Fruit fly (Drosophila melanogaster) whole organism, embryonic: ENCODE results near the gene CG7810.

Experiments
- Asciz ChIP-seq: fragments of 200-800 bp; sonication (Bioruptor generic); optimal IDR thresholded peaks from 2 replicates; lab custom pipeline; 2017; ENCODE audit warnings: missing biosample characterization, mild to moderate bottlenecking, missing genetic modification characterization, missing genetic modification reagents
- Atf-2 ChIP-seq: fragments of 200-800 bp; sonication (Bioruptor generic); optimal IDR thresholded peaks from 2 replicates; lab custom pipeline; 2016; ENCODE audit warnings: missing biosample characterization, missing genetic modification characterization
- BEAF-32 ChIP-seq: fragments of 200-800 bp; sonication (Bioruptor generic); optimal IDR thresholded peaks from 3 replicates; lab custom pipeline; 2017; ENCODE audit warnings: missing biosample characterization, missing genetic modification characterization, mild to moderate bottlenecking, moderate library complexity, missing genetic modification reagents
- CG10654 ChIP-seq: fragments of 200-800 bp; sonication (Bioruptor generic); optimal IDR thresholded peaks from 2 replicates; lab custom pipeline; 2016; ENCODE audit warnings: missing biosample characterization, missing genetic modification characterization
- CG12104 ChIP-seq: fragments of 200-800 bp; sonication (Bioruptor generic); optimal IDR thresholded peaks from 3 replicates; lab custom pipeline; 2016; ENCODE audit warnings: missing biosample characterization, missing genetic modification characterization
- CG12942 ChIP-seq: fragments of 200-800 bp; sonication (Bioruptor generic); optimal IDR thresholded peaks from 3 replicates; lab custom pipeline; 2016; ENCODE audit warnings: missing biosample characterization, missing genetic modification characterization
- CG13775 ChIP-seq: fragments of 200-800 bp; sonication (Bioruptor generic); optimal IDR thresholded peaks from 3 replicates; lab custom pipeline; 2017; ENCODE audit warnings: missing biosample characterization, mild to moderate bottlenecking, missing genetic modification characterization
- CG1529 ChIP-seq: fragments of 200-800 bp; sonication (Bioruptor generic); optimal IDR thresholded peaks from 3 replicates; lab custom pipeline; 2018; ENCODE audit warnings: missing biosample characterization, missing genetic modification characterization
- CG17802 ChIP-seq: fragments of 200-800 bp; sonication (Bioruptor generic); optimal IDR thresholded peaks from 2 replicates; lab custom pipeline; 2018; ENCODE audit warnings: missing biosample characterization, mild to moderate bottlenecking, missing genetic modification characterization, moderate library complexity
- CG17829 ChIP-seq: fragments of 200-800 bp; optimal IDR thresholded peaks from 2 replicates; lab custom pipeline; 2019; ENCODE audit warnings: missing biosample characterization, mild to moderate bottlenecking, missing genetic modification characterization, moderate library complexity
- CG18262 ChIP-seq: fragments of 200-800 bp; optimal IDR thresholded peaks from 3 replicates; lab custom pipeline; 2019; ENCODE audit warnings: missing biosample characterization, mild to moderate bottlenecking, missing genetic modification characterization, moderate library complexity
- CG18476 ChIP-seq: fragments of 200-800 bp; sonication (Bioruptor generic); optimal IDR thresholded peaks from 2 replicates; lab custom pipeline; 2016; ENCODE audit warnings: missing biosample characterization, mild to moderate bottlenecking, missing genetic modification characterization
- CG4617 ChIP-seq: fragments of 200-800 bp; sonication (Bioruptor generic); optimal IDR thresholded peaks from 3 replicates; lab custom pipeline; 2016; ENCODE audit warnings: missing biosample characterization, missing genetic modification characterization, borderline replicate concordance
- CG5180 ChIP-seq: fragments of 200-800 bp; sonication (Bioruptor generic); optimal IDR thresholded peaks from 3 replicates; lab custom pipeline; 2017; ENCODE audit warnings: missing biosample characterization, missing genetic modification characterization, mild to moderate bottlenecking, moderate library complexity, missing genetic modification reagents
- CG5245 ChIP-seq: fragments of 200-800 bp; sonication (Bioruptor generic); optimal IDR thresholded peaks from 3 replicates; lab custom pipeline; 2016; ENCODE audit warnings: missing biosample characterization, missing genetic modification characterization
- CG6765 ChIP-seq: fragments of 200-800 bp; sonication (Bioruptor generic); optimal IDR thresholded peaks from 3 replicates; lab custom pipeline; 2017; ENCODE audit warnings: missing biosample characterization, mild to moderate bottlenecking, missing genetic modification characterization
- CG6813 ChIP-seq: fragments of 200-800 bp; sonication (Bioruptor generic); optimal IDR thresholded peaks from 2 replicates; lab custom pipeline; 2017; ENCODE audit warnings: missing biosample characterization, missing genetic modification characterization, mild to moderate bottlenecking, moderate library complexity, missing genetic modification reagents
- CG8089 ChIP-seq: fragments of 200-800 bp; sonication (Bioruptor generic); optimal IDR thresholded peaks from 3 replicates; lab custom pipeline; 2016; ENCODE audit warnings: missing biosample characterization, missing genetic modification characterization
- Camta ChIP-seq: fragments of 200-800 bp; sonication (Bioruptor generic); optimal IDR thresholded peaks from 2 replicates; lab custom pipeline; 2016; ENCODE audit warnings: missing biosample characterization, missing genetic modification characterization
- Deaf1 ChIP-seq: fragments of 200-800 bp; optimal IDR thresholded peaks from 3 replicates; lab custom pipeline; 2019; ENCODE audit warnings: missing biosample characterization, mild to moderate bottlenecking, missing genetic modification characterization, moderate library complexity
- MESR4 ChIP-seq: fragments of 200-800 bp; sonication (Bioruptor generic); optimal IDR thresholded peaks from 2 replicates; lab custom pipeline; 2018; ENCODE audit warnings: missing biosample characterization, mild to moderate bottlenecking, missing genetic modification characterization, moderate library complexity
- Mad ChIP-seq: fragments of 200-800 bp; sonication (Bioruptor generic); optimal IDR thresholded peaks from 2 replicates; lab custom pipeline; 2016; ENCODE audit warnings: missing biosample characterization, missing genetic modification characterization
- Max ChIP-seq: fragments of 200-800 bp; sonication (Bioruptor generic); optimal IDR thresholded peaks from 2 replicates; lab custom pipeline; 2016; ENCODE audit warnings: missing biosample characterization, mild to moderate bottlenecking, missing genetic modification characterization
- Myb ChIP-seq: fragments of 200-800 bp; sonication (Bioruptor generic); optimal IDR thresholded peaks from 2 replicates; lab custom pipeline; 2016; ENCODE audit warnings: missing biosample characterization, missing genetic modification characterization
- Vsx1 ChIP-seq: fragments of 200-800 bp; sonication (Bioruptor generic); optimal IDR thresholded peaks from 2 replicates; lab custom pipeline; 2017; ENCODE audit warnings: missing biosample characterization, mild to moderate bottlenecking, missing genetic modification characterization, missing genetic modification reagents
- Xbp1 ChIP-seq: fragments of 200-800 bp; sonication (Bioruptor generic); optimal IDR thresholded peaks from 3 replicates; lab custom pipeline; 2016; ENCODE audit warnings: missing biosample characterization, mild to moderate bottlenecking, missing genetic modification characterization
- abd-A ChIP-seq: fragments of 200-800 bp; sonication (Bioruptor generic); optimal IDR thresholded peaks from 3 replicates; lab custom pipeline; 2019; ENCODE audit warnings: missing biosample characterization, mild to moderate bottlenecking, missing genetic modification characterization, moderate library complexity
- ase ChIP-seq: fragments of 200-800 bp; sonication (Bioruptor generic); IDR thresholded peaks from 3 replicates; pipeline ENCODE4 v1.3.6; 2022; ENCODE audit warnings: missing biosample characterization, missing genetic modification characterization
- ato ChIP-seq: fragments of 200-800 bp; sonication (Bioruptor generic); IDR thresholded peaks from 2 replicates; pipeline ENCODE4 v1.3.6; 2022; ENCODE audit warnings: missing biosample characterization, missing genetic modification characterization; ENCODE audit not compliant: partially characterized antibody
- chif ChIP-seq, 2 experiments: fragments of 200-800 bp; sonication (Bioruptor generic); optimal IDR thresholded peaks; 3 replicates each; lab custom pipeline; 2016; ENCODE audit warnings: missing biosample characterization in 2 of 2, missing genetic modification characterization in 2 of 2
- chinmo ChIP-seq: fragments of 200-800 bp; sonication (Bioruptor generic); IDR thresholded peaks from 4 replicates; pipeline ENCODE4 v1.3.6; 2022; ENCODE audit warnings: missing biosample characterization, missing genetic modification characterization; ENCODE audit not compliant: partially characterized antibody
- dati ChIP-seq: fragments of 200-800 bp; sonication (Bioruptor generic); IDR thresholded peaks from 2 replicates; pipeline ENCODE4 v1.3.6; 2022; ENCODE audit warnings: missing biosample characterization, missing genetic modification characterization
- disco-r ChIP-seq: fragments of 200-800 bp; sonication (Bioruptor generic); optimal IDR thresholded peaks from 2 replicates; lab custom pipeline; 2016; ENCODE audit warnings: missing biosample characterization, missing genetic modification characterization
- en ChIP-seq: fragments of 200-800 bp; sonication (Bioruptor generic); optimal IDR thresholded peaks from 2 replicates; lab custom pipeline; 2016; ENCODE audit warnings: missing biosample characterization, missing genetic modification characterization
- fru ChIP-seq: fragments of >200 bp; optimal IDR thresholded peaks from 2 replicates; lab custom pipeline; 2017
- h ChIP-seq: fragments of >200 bp; optimal IDR thresholded peaks from 2 replicates; lab custom pipeline; 2017
- nerfin-1 ChIP-seq: fragments of 200-800 bp; sonication (Bioruptor generic); optimal IDR thresholded peaks from 3 replicates; lab custom pipeline; 2019; ENCODE audit warnings: missing biosample characterization, mild to moderate bottlenecking, missing genetic modification characterization, moderate library complexity
- otp ChIP-seq: fragments of 200-800 bp; sonication (Bioruptor generic); IDR thresholded peaks from 3 replicates; pipeline ENCODE4, ENCODE4 v1.3.6; 2022; ENCODE audit warnings: missing biosample characterization, missing genetic modification characterization
- row ChIP-seq: fragments of 200-800 bp; sonication (Bioruptor generic); IDR thresholded peaks from 3 replicates; pipeline ENCODE4 v1.3.6; 2022; ENCODE audit warnings: missing biosample characterization, missing genetic modification characterization
- run ChIP-seq: fragments of 200-800 bp; sonication (Bioruptor generic); optimal IDR thresholded peaks from 3 replicates; lab custom pipeline; 2018; ENCODE audit warnings: missing biosample characterization, mild to moderate bottlenecking, missing genetic modification characterization
- sc ChIP-seq, 3 experiments: fragments of >200 bp in 2 of 3; fragments of 200-800 bp in 1 of 3; sonication (Bioruptor generic) in 1 of 3; optimal IDR thresholded peaks; 2 replicates in 2 of 3; 3 replicates in 1 of 3; lab custom pipeline; 2017; ENCODE audit warnings: mild to moderate bottlenecking in 1 of 3, missing biosample characterization in 1 of 3, missing genetic modification characterization in 1 of 3, missing genetic modification reagents in 1 of 3
- seq ChIP-seq: fragments of 200-800 bp; sonication (Bioruptor generic); IDR thresholded peaks from 2 replicates; pipeline ENCODE4 v1.3.6; 2022; ENCODE audit warnings: missing biosample characterization, missing genetic modification characterization
- sima ChIP-seq: fragments of 200-800 bp; sonication (Bioruptor generic); optimal IDR thresholded peaks from 2 replicates; lab custom pipeline; 2016; ENCODE audit warnings: missing biosample characterization, missing genetic modification characterization
- stc ChIP-seq: fragments of 200-800 bp; sonication (Bioruptor generic); IDR thresholded peaks from 2 replicates; pipeline ENCODE4 v1.3.6; 2022; ENCODE audit warnings: missing biosample characterization, missing genetic modification characterization
- tll ChIP-seq, 2 experiments: fragments of 200-800 bp in 1 of 2; fragments of >200 bp in 1 of 2; sonication (Bioruptor generic) in 1 of 2; optimal IDR thresholded peaks; 2 replicates each; lab custom pipeline; 2017 to 2019; ENCODE audit warnings: missing biosample characterization in 2 of 2, missing genetic modification characterization in 2 of 2, mild to moderate bottlenecking in 1 of 2, moderate library complexity in 1 of 2
- vvl ChIP-seq: fragments of 200-800 bp; sonication (Bioruptor generic); IDR thresholded peaks from 2 replicates; pipeline ENCODE4 v1.3.6; 2022; ENCODE audit warnings: missing biosample characterization, missing genetic modification characterization
- zfh2 ChIP-seq: fragments of 200-800 bp; sonication (Bioruptor generic); optimal IDR thresholded peaks from 2 replicates; lab custom pipeline; 2016; ENCODE audit warnings: missing biosample characterization, missing genetic modification characterization

Gene CG7810

DNA sequence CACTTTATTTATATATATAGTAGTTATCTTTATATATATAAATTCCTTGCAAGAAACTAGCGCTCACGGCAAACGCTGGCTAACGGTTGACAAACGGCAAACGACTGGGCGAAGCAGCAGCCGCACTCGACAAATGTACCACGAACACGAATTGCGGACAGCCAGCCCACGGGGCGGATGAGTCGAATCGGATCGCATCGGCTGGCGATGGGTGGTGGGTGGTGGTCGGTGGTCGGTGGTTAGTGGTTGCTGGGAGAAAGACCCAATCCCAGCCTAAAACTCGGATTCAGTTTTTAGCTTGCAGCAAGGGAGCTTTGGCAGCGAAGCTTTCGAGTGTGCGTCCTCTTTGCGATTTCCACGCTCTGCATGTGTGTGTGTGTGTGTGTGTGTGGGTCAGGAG, 14.2 kb upstream of the CG7810 start, which contains the start of gene CG7781 (continued):
- peak; percentile 77; the same call in 1 of the 4 replicates for TF ChIP-seq chinmo (GFP tag; lab: Robert Waterston, UW)

DNA sequence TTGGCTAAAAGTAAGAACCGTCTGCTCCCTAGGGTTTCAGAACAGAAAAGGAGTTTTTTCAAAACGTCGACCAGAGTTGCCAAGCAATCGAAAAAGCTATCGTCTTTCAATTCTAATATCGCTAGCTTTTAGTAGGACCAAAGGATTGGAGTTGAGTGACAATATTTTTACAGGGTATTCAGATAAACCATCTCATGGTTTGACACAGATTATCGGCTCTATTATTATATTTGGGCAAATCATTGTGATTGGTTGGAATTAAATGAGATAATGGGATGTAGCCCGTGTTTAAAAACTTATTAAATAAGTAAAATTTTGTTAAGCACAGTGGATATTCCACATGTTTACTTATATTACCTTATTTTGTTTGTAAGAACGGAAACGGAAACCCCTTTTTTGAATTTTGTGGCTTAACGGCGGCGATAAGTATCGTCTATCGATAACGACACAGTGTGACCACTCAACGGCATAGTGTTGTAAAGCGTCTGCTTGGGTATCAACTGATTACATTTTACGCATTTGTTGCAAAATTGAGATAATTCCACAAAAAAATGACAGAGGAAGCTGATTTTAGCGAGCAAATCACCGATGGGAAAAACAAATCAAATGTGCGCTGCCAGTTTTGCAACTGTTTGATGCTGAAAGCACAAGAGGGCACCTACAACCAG, 9.0 kb upstream of the CG7810 start, which contains the start of the genes mtsh and strat:
Gene mtsh, minus strand, starts transcription at position 51 of the 668 bp plus-strand sequence.
Gene strat, plus strand, starts transcription at position 471 of the 668 bp plus-strand sequence.
- TF ChIP-seq row = 0 out of 3 replicates have a peak, but pooled peaks have one; percentile 23
- TF ChIP-seq ase (GFP tag; lab: Robert Waterston, UW) = peak; percentile 56; the same call in 2 of the 3 replicates
- peak; percentile 33 for TF ChIP-seq zfh2 (GFP tag; lab: Kevin White, UChicago)
- peak; percentile 22 for TF ChIP-seq CG5245 (GFP tag; lab: Kevin White, UChicago)
- TF ChIP-seq CG6765 = peak; percentile 81
- TF ChIP-seq fru = no peak
- TF ChIP-seq CG6813 (GFP tag; lab: Kevin White, UChicago) = peak; percentile 63
- TF ChIP-seq CG1529 (GFP tag; lab: Kevin White, UChicago) = no peak
- TF ChIP-seq sc (optimal IDR thresholded peaks at IDR 0.05; lab: Kevin White, UChicago) = no peak
- TF ChIP-seq sc (GFP tag; optimal IDR thresholded peaks at IDR 0.05; lab: Kevin White, UChicago) = no peak
- TF ChIP-seq otp (GFP tag; lab: Robert Waterston, UW) = peak; percentile 63; the same call in 1 of the 3 replicates
- peak; percentile 56 for TF ChIP-seq nerfin-1 (tag; lab: Kevin White, UChicago)
- 0 out of 2 replicates have a peak, but pooled peaks have one; percentile 14 for TF ChIP-seq dati (GFP tag; lab: Robert Waterston, UW)
- TF ChIP-seq CG17802 (tag; lab: Kevin White, UChicago) = peak; percentile 48
- TF ChIP-seq stc = peak; percentile 59; the same call in 1 of the 2 replicates
- TF ChIP-seq sima = peak; percentile 56
- TF ChIP-seq vvl (GFP tag; lab: Robert Waterston, UW) = peak; percentile 76
- TF ChIP-seq tll (GFP tag; optimal IDR thresholded peaks at IDR 0.05; lab: Kevin White, UChicago) = peak in 1 of 2 experiments; percentile 12
- no peak for TF ChIP-seq run (tag; lab: Kevin White, UChicago)
- peak; percentile 60 for TF ChIP-seq CG17829
- TF ChIP-seq chif (GFP tag; optimal IDR thresholded peaks at IDR 0.05; lab: Kevin White, UChicago) = peak; percentile 10 to 23
- TF ChIP-seq Vsx1 (GFP tag; lab: Kevin White, UChicago) = no peak
- TF ChIP-seq abd-A (tag; lab: Kevin White, UChicago) = no peak
- peak; percentile 60 for TF ChIP-seq CG18262 (tag; lab: Kevin White, UChicago)
- no peak for TF ChIP-seq CG18476 (GFP tag; lab: Kevin White, UChicago)
- TF ChIP-seq Deaf1 (tag; lab: Kevin White, UChicago) = no peak
- TF ChIP-seq en = no peak
- TF ChIP-seq h (lab: Kevin White, UChicago) = no peak
- TF ChIP-seq CG13775 (GFP tag; lab: Kevin White, UChicago) = peak; percentile 61
- peak; percentile 59 for TF ChIP-seq BEAF-32 (GFP tag; lab: Kevin White, UChicago)
- peak; percentile 64 for TF ChIP-seq MESR4 (GFP tag; lab: Kevin White, UChicago)
- TF ChIP-seq Asciz (GFP tag; lab: Kevin White, UChicago) = peak; percentile 70
- peak; percentile 96 for TF ChIP-seq CG4617 (GFP tag; lab: Kevin White, UChicago)
- TF ChIP-seq CG12942 (GFP tag; lab: Kevin White, UChicago) = no peak
- TF ChIP-seq Camta (GFP tag; lab: Kevin White, UChicago) = no peak
- peak; percentile 66 for TF ChIP-seq Xbp1 (GFP tag; lab: Kevin White, UChicago)
- peak; percentile 52 for TF ChIP-seq Atf-2 (GFP tag; lab: Kevin White, UChicago)
- TF ChIP-seq CG10654 (GFP tag; lab: Kevin White, UChicago) = peak; percentile 40
- TF ChIP-seq Mad (GFP tag; lab: Kevin White, UChicago) = peak; percentile 45
- no peak for TF ChIP-seq seq (GFP tag; lab: Robert Waterston, UW)
- TF ChIP-seq Myb (GFP tag; lab: Kevin White, UChicago) = peak; percentile 74
- TF ChIP-seq ato (GFP tag; lab: Robert Waterston, UW) = peak; percentile 56; the same call in 1 of the 2 replicates
- peak; percentile 35 for TF ChIP-seq Max (GFP tag; lab: Kevin White, UChicago)
- peak; percentile 68 for TF ChIP-seq CG12104 (GFP tag; lab: Kevin White, UChicago)
- TF ChIP-seq CG8089 (GFP tag; lab: Kevin White, UChicago) = no peak
- peak; percentile 9 for TF ChIP-seq CG5180 (GFP tag; lab: Kevin White, UChicago)
- TF ChIP-seq disco-r (GFP tag; lab: Kevin White, UChicago) = peak; percentile 29
